Worm (Caenorhabditis elegans): Measurements from ENCODE around the gene ZK686.6.

DNA sequence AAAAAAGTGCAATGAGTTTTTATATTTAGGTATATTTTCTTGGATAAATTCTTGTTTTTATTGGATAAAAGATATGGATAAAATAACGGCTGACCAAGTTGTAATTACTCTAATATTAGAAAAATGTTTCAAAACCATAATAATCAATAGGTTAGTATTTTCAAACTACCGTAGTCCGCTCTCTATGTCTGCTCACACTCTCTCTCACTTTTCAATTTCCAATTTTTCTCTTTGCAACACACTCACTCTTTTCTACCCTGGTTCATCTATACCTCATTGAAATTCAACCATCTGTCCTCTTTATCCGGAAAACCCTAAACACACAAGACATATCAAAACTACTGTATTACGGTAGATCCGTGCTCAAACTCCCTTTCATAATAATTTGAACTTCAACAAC lies 6.5 kb upstream of the ZK686.6 start:
- TF ChIP-seq unc-62 (GFP tag; optimal IDR thresholded peaks at IDR 0.05 in 1 of 2) = no peak
- no peak for TF ChIP-seq unc-62 (tag; optimal IDR thresholded peaks at IDR 0.05)
- no peak for TF ChIP-seq ceh-32 (tag; optimal IDR thresholded peaks at IDR 0.05; ENCODE audit: poor library complexity)
- TF ChIP-seq fkh-10 (GFP tag; optimal IDR thresholded peaks at IDR 0.05) = no peak

All from whole organism, L4 larva.